Worm (Caenorhabditis elegans) whole organism, midembryonic: ENCODE data around the gene Y40A1A.2.

Experiments used
- T22C8.4 ChIP-seq: fragments of 200-800 bp; sonication (Bioruptor generic); IDR thresholded peaks from 2 replicates; pipeline ENCODE4 v1.3.6; 2022; ENCODE audit warnings: missing genetic modification characterization, missing compliant biosample characterization
- cog-1 ChIP-seq: sonication (generic microtip); optimal IDR thresholded peaks from 2 replicates; lab custom pipeline; 2016; ENCODE audit warnings: missing genetic modification characterization, missing compliant biosample characterization
- flt-1 ChIP-seq: fragments of 200-800 bp; sonication (Bioruptor generic); IDR thresholded peaks from 2 replicates; pipeline ENCODE4 v1.3.6; 2022; ENCODE audit warnings: missing genetic modification characterization, missing compliant biosample characterization
- klf-2 ChIP-seq: fragments of 200-800 bp; sonication (Bioruptor generic); conservative IDR thresholded peaks from 2 replicates; pipeline ENCODE4 v1.3.6; 2022; ENCODE audit warnings: missing genetic modification reagents, missing genetic modification characterization, missing compliant biosample characterization
- ref-1 ChIP-seq: fragments of 200-800 bp; sonication (Bioruptor generic); conservative IDR thresholded peaks from 2 replicates; pipeline ENCODE4 v1.3.6; 2022; ENCODE audit warnings: missing genetic modification reagents, missing genetic modification characterization, missing compliant biosample characterization
- ztf-29 ChIP-seq: fragments of 200-800 bp; sonication (Bioruptor generic); IDR thresholded peaks from 2 replicates; pipeline ENCODE4 v1.3.6; 2022; ENCODE audit warnings: missing genetic modification reagents, missing genetic modification characterization, missing compliant biosample characterization

ce11 chrX:2035172-2035571 lies 44.6 kb downstream of the Y40A1A.2 start, which contains the start of gene ergi-1:
- no peak for TF ChIP-seq flt-1 (GFP tag; lab: Robert Waterston, UW)
- no peak for TF ChIP-seq cog-1 (tag; lab: Kevin White, UChicago)
- TF ChIP-seq klf-2 (GFP tag; lab: Robert Waterston, UW), result no peak
- TF ChIP-seq ref-1, result no peak
- TF ChIP-seq T22C8.4 (GFP tag; lab: Robert Waterston, UW), result no peak
- TF ChIP-seq ztf-29 (GFP tag; lab: Robert Waterston, UW), result no peak
